Worm (Caenorhabditis elegans): ENCODE data around the gene coq-2.

DNA sequence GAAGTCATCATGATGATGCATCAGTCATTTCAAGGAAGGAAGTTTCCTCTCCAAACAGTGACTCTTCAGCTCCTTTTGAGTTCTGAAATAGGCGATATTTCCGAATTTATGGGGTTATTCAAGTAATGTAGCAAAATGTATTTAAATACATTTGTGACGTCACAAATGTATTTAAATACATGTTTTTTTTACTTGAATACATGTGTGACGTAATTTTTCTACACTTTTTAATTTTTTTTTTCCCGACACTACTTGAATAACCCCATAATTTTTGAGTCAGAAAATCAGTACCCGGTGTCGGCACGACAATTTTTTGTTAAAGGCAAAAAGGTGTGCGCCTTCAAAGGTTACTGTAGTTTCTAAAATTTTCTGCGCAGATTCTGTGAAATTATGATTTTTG lies 39.2 kb downstream of the coq-2 start:
- TF ChIP-seq lin-13 (tag; optimal IDR thresholded peaks at IDR 0.05) (no peak), pha-4 (tag; optimal IDR thresholded peaks at IDR 0.05) (no peak), nhr-237 (tag; optimal IDR thresholded peaks at IDR 0.05) (no peak), elt-3 (tag; optimal IDR thresholded peaks at IDR 0.05) (no peak), unc-62 (GFP tag; optimal IDR thresholded peaks at IDR 0.05) (no peak), lsy-2 (tag; optimal IDR thresholded peaks at IDR 0.05) (no peak), mls-2 (tag; optimal IDR thresholded peaks at IDR 0.05) (no peak), nhr-12 (tag; optimal IDR thresholded peaks at IDR 0.05) (no peak)
